Worm (Caenorhabditis elegans): ENCODE data around the gene C05C10.5.

Gene C05C10.5

DNA sequence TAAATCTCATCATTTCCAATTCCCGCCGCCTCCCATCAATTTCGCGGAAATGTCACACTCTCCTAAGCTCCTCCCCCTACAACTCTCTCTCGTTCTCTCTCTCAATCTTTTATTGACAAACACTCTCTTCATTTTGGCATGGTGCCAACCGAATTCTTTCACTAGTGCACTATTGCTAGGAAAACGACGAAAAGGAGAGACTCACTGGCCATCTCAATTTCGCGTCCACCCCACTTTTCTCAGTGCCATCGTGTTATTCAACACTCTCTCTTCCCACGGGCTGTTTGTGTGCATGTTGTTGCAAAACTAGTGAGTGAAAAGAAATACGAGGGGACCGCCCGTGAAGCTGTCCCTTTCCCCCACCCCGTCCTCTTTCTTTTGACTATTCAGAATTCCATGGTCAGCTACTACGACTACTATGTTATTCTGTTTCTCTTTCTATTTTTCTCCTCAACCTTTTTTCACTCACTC, 46.1 kb downstream of the C05C10.5 start (continued):
- TF ChIP-seq nhr-84 (tag; optimal IDR thresholded peaks at IDR 0.05): no peak
- TF ChIP-seq Y116A8C.19 (tag; optimal IDR thresholded peaks at IDR 0.05; ENCODE audit: borderline replicate concordance): no peak
- peak; percentile 85 for TF ChIP-seq nhr-11 (tag; optimal IDR thresholded peaks at IDR 0.05)
- no peak for TF ChIP-seq lin-39 (tag; optimal IDR thresholded peaks at IDR 0.05)
- TF ChIP-seq snpc-4 (tag; optimal IDR thresholded peaks at IDR 0.05): peak; percentile 4
- peak in 1 of 2 experiments; percentile 61 for TF ChIP-seq lin-35 (GFP tag; optimal IDR thresholded peaks at IDR 0.05)
- peak; percentile 8 for TF ChIP-seq lir-3 (tag; optimal IDR thresholded peaks at IDR 0.05; ENCODE audit: poor library complexity)
- TF ChIP-seq ceh-82 (tag; optimal IDR thresholded peaks at IDR 0.05): peak in 2 of 3 experiments; percentile 2 to 25
- peak; percentile 33 for TF ChIP-seq fos-1 (tag; optimal IDR thresholded peaks at IDR 0.05)
- peak; percentile 20 to 68 (median 38) for TF ChIP-seq dpl-1 (GFP tag; optimal IDR thresholded peaks at IDR 0.05)
- TF ChIP-seq zag-1 (tag; optimal IDR thresholded peaks at IDR 0.05): peak; percentile 3
- peak; percentile 37 for TF ChIP-seq pag-3 (tag; optimal IDR thresholded peaks at IDR 0.05; ENCODE audit: borderline replicate concordance, insufficient read depth)
- no peak for TF ChIP-seq sptf-1 (tag; optimal IDR thresholded peaks at IDR 0.05)
- TF ChIP-seq egl-13 (tag; optimal IDR thresholded peaks at IDR 0.05): peak; percentile 84
- peak; percentile 14; the same call in 1 of the 2 replicates for TF ChIP-seq ceh-88 (GFP tag; IDR thresholded peaks at IDR 0.05)
- peak in 1 of 2 experiments; percentile 48 for TF ChIP-seq mdl-1 (tag; optimal IDR thresholded peaks at IDR 0.05)
- TF ChIP-seq pqm-1 (tag; optimal IDR thresholded peaks at IDR 0.05): no peak
- TF ChIP-seq ceh-63 (GFP tag; optimal IDR thresholded peaks at IDR 0.05): no peak
- TF ChIP-seq hlh-17 (GFP tag; optimal IDR thresholded peaks at IDR 0.05; ENCODE audit: borderline replicate concordance): no peak
- peak; percentile 77 for TF ChIP-seq dsc-1 (tag; optimal IDR thresholded peaks at IDR 0.05)
- no peak for TF ChIP-seq ces-1 (GFP tag; optimal IDR thresholded peaks at IDR 0.05)
- no peak for TF ChIP-seq tlp-1 (tag; optimal IDR thresholded peaks at IDR 0.05)
- TF ChIP-seq grh-1 (GFP tag; IDR thresholded peaks at IDR 0.05): peak; percentile 38; the same call in 1 of the 2 replicates
- TF ChIP-seq fkh-4 (tag; optimal IDR thresholded peaks at IDR 0.05; ENCODE audit: borderline replicate concordance): no peak
- no peak for TF ChIP-seq mef-2 (tag; optimal IDR thresholded peaks at IDR 0.05)
- no peak for TF ChIP-seq nhr-237 (tag; optimal IDR thresholded peaks at IDR 0.05)
- TF ChIP-seq mab-9 (GFP tag; IDR thresholded peaks at IDR 0.05): no peak
- peak; percentile 50 to 74 for TF ChIP-seq lsy-2 (tag; optimal IDR thresholded peaks at IDR 0.05)
- TF ChIP-seq nhr-47 (tag; optimal IDR thresholded peaks at IDR 0.05): peak; percentile 67
- TF ChIP-seq unc-62 (GFP tag; optimal IDR thresholded peaks at IDR 0.05): no peak
- TF ChIP-seq elt-3 (tag; optimal IDR thresholded peaks at IDR 0.05): no peak
- TF ChIP-seq sup-37 (GFP tag; optimal IDR thresholded peaks at IDR 0.05): no peak
- TF ChIP-seq lin-15B (tag; optimal IDR thresholded peaks at IDR 0.05): peak; percentile 22
- TF ChIP-seq fkh-8 (tag; optimal IDR thresholded peaks at IDR 0.05): peak; percentile 66
- TF ChIP-seq fkh-10 (GFP tag; optimal IDR thresholded peaks at IDR 0.05): peak; percentile 43
- peak; percentile 33 for TF ChIP-seq lin-13 (GFP tag; optimal IDR thresholded peaks at IDR 0.05)
- TF ChIP-seq unc-30 (tag; optimal IDR thresholded peaks at IDR 0.05): no peak
- peak; percentile 60 for TF ChIP-seq xbp-1 (tag; optimal IDR thresholded peaks at IDR 0.05)
- TF ChIP-seq elt-2 (tag; optimal IDR thresholded peaks at IDR 0.05): no peak
- TF ChIP-seq swsn-7 (tag; optimal IDR thresholded peaks at IDR 0.05): peak; percentile 70
- peak; percentile 70 for TF ChIP-seq nhr-20 (tag; optimal IDR thresholded peaks at IDR 0.05)
